Worm (Caenorhabditis elegans) whole organism, midembryonic: Measurements from ENCODE around the gene alg-2.

ENCODE experiments used
- cog-1 ChIP-seq: sonication (generic microtip); optimal IDR thresholded peaks from 2 replicates; lab custom pipeline; 2016; ENCODE audit warnings: missing genetic modification characterization, missing compliant biosample characterization
- flt-1 ChIP-seq: fragments of 200-800 bp; sonication (Bioruptor generic); IDR thresholded peaks from 2 replicates; pipeline ENCODE4 v1.3.6; 2022; ENCODE audit warnings: missing genetic modification characterization, missing compliant biosample characterization
- klf-2 ChIP-seq: fragments of 200-800 bp; sonication (Bioruptor generic); conservative IDR thresholded peaks from 2 replicates; pipeline ENCODE4 v1.3.6; 2022; ENCODE audit warnings: missing genetic modification reagents, missing genetic modification characterization, missing compliant biosample characterization
- med-1 ChIP-seq: sonication (generic microtip); optimal IDR thresholded peaks from 2 replicates; lab custom pipeline; 2017; ENCODE audit warnings: missing genetic modification characterization, mild to moderate bottlenecking, missing compliant biosample characterization, antibody characterized with exemption, missing genetic modification reagents; ENCODE audit not compliant: insufficient read depth
- ztf-29 ChIP-seq: fragments of 200-800 bp; sonication (Bioruptor generic); IDR thresholded peaks from 2 replicates; pipeline ENCODE4 v1.3.6; 2022; ENCODE audit warnings: missing genetic modification reagents, missing genetic modification characterization, missing compliant biosample characterization

DNA sequence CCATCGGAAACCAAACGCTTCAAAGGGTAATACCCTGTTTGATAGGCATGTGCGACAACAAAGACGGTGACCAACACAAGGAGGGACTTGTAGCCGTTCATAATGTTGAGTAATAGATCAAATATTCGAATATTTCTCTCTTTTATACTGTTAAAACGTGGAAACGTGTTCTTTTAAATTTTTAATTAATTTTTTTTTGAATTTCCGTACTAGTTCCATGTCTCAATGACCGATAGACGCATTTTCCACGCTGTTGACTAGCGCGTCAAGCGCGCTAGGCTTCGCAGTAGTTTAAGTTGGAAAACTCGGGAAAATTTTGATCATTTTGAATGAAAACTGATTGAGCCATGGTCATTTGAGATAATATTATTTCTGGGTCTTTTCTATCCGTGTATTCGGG is 6.2 kb upstream of the alg-2 start, which contains the start of gene Y46B2A.3:
- TF ChIP-seq cog-1 (tag; lab: Kevin White, UChicago) (no peak), med-1 (GFP tag; lab: Kevin White, UChicago) (no peak), ztf-29 (no peak), flt-1 (no peak), klf-2 (GFP tag; lab: Robert Waterston, UW) (no peak)
